Worm (Caenorhabditis elegans): Measurements from ENCODE around the gene gcy-37.

The gcy-37 gene

DNA sequence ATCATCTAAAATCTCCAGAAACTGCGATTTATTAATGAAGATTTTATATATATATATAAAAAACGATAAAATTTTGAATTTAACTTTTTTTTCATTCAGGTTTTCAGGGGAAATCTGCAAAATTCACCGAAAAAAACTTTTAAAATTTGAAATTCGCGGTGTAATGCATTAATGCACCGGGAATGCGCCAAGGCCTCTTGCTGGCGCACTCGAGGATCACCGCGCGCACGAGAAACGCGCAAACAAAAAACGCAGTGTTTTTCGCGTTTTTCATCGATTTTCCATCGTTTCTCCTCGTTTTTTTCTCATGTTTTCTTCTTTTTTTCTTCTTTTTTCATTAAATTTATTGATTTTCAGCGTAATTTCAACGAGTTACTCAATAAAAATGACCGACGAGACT is 18.6 kb upstream of the gcy-37 start, which contains the start of gene hrpu-2 (continued):
- TF ChIP-seq akir-1 (GFP tag; optimal IDR thresholded peaks at IDR 0.05) (no peak), Y67H2A.10 (GFP tag; conservative IDR thresholded peaks at IDR 0.05) (no peak), lsy-27 (tag; optimal IDR thresholded peaks at IDR 0.05; ENCODE audit: borderline replicate concordance, insufficient read depth) (no peak), B0336.3 (GFP tag; IDR thresholded peaks at IDR 0.05) (peak; percentile 63), F52B5.7 (tag; optimal IDR thresholded peaks at IDR 0.05) (no peak), ceh-27 (GFP tag; optimal IDR thresholded peaks at IDR 0.05) (peak; percentile 52), dox-1 (GFP tag; IDR thresholded peaks at IDR 0.05) (peak; percentile 93), nhr-90 (tag; optimal IDR thresholded peaks at IDR 0.05) (no peak), ztf-6 (GFP tag; IDR thresholded peaks at IDR 0.05) (0 out of 2 replicates have a peak, but pooled peaks have one; percentile 62), F22D6.2 (tag; optimal IDR thresholded peaks at IDR 0.05) (peak; percentile 15), tbx-9 (tag; optimal IDR thresholded peaks at IDR 0.05; ENCODE audit: borderline replicate concordance) (no peak), ztf-26 (tag; optimal IDR thresholded peaks at IDR 0.05) (peak; percentile 75), C06A6.2 (GFP tag; conservative IDR thresholded peaks at IDR 0.05) (no peak), ekl-4 (GFP tag; IDR thresholded peaks at IDR 0.05) (peak; percentile 89), K12H6.12 (tag; optimal IDR thresholded peaks at IDR 0.05) (peak; percentile 47), Y53G8AR.9 (GFP tag; conservative IDR thresholded peaks at IDR 0.05) (peak; percentile 75), lin-40 (tag; optimal IDR thresholded peaks at IDR 0.05) (peak; percentile 92), D2030.7 (GFP tag; IDR thresholded peaks at IDR 0.05) (no peak; the same call in 1 of the 2 replicates), ZK185.1 (tag; optimal IDR thresholded peaks at IDR 0.05; ENCODE audit: poor library complexity, severe bottlenecking) (peak; percentile 69), pbrm-1 (GFP tag; IDR thresholded peaks at IDR 0.05) (peak; percentile 90), atf-7 (tag; optimal IDR thresholded peaks at IDR 0.05) (peak; percentile 40), lsl-1 (GFP tag; optimal IDR thresholded peaks at IDR 0.05) (peak; percentile 30), dpff-1 (tag; optimal IDR thresholded peaks at IDR 0.05) (no peak), hlh-26 (GFP tag; conservative IDR thresholded peaks at IDR 0.05) (no peak), lin-54 (GFP tag; optimal IDR thresholded peaks at IDR 0.05) (peak; percentile 96), Y79H2A.3 (GFP tag; conservative IDR thresholded peaks at IDR 0.05) (no peak), ztf-28 (GFP tag; IDR thresholded peaks at IDR 0.05) (no peak), let-607 (tag; optimal IDR thresholded peaks at IDR 0.05) (peak in 1 of 2 experiments; percentile 45), sptf-2 (GFP tag; optimal IDR thresholded peaks at IDR 0.05) (no peak), xnd-1 (tag; optimal IDR thresholded peaks at IDR 0.05) (peak; percentile 24), B0035.1 (tag; optimal IDR thresholded peaks at IDR 0.05) (no peak), mcd-1 (GFP tag; IDR thresholded peaks at IDR 0.05) (peak; percentile 93), unc-130 (GFP tag; optimal IDR thresholded peaks at IDR 0.05) (peak; percentile 13), him-1 (tag; optimal IDR thresholded peaks at IDR 0.05) (peak; percentile 26), F10E7.11 (tag; optimal IDR thresholded peaks at IDR 0.05) (no peak), snpc-3.4 (tag; optimal IDR thresholded peaks at IDR 0.05) (no peak), dpl-1 (GFP tag; optimal IDR thresholded peaks at IDR 0.05) (peak; percentile 90), T26A5.8 (tag; optimal IDR thresholded peaks at IDR 0.05) (no peak)

DNA sequence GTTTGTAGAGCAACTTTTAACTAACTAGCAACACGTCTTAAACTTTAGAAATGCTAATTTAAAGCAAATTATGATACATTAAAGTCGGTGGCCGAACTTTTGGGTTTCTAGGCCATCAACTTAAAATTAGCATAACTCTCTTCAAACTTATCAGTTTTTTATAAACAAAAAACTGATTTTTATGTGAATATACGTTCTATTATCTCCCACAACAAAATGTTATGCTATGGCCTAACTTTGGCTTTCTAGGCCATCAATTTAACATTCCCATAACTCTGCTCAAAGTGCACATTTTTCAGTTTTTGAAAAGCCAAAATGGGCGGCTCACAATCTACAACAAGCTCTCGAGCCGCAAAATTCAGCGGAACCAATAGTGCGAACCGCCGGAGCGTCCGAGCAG is 16.3 kb upstream of the gcy-37 start, which contains the start of gene C54E4.1:
C54E4.1 (plus strand) TSS at position 301 of the 400 bp plus-strand sequence.
- TF ChIP-seq dpff-1 (tag; optimal IDR thresholded peaks at IDR 0.05) (no peak), tlf-1 (GFP tag; optimal IDR thresholded peaks at IDR 0.05) (no peak), zim-3 (tag; optimal IDR thresholded peaks at IDR 0.05) (no peak), akir-1 (GFP tag; optimal IDR thresholded peaks at IDR 0.05) (no peak), B0261.1 (tag; optimal IDR thresholded peaks at IDR 0.05) (no peak), C06A6.2 (GFP tag; conservative IDR thresholded peaks at IDR 0.05) (no peak), F57A8.1 (GFP tag; optimal IDR thresholded peaks at IDR 0.05) (no peak), snpc-4 (GFP tag; optimal IDR thresholded peaks at IDR 0.05) (no peak), snpc-4 (tag; optimal IDR thresholded peaks at IDR 0.05) (no peak)
